Fruit fly (Drosophila melanogaster) whole organism, pupa: ENCODE results near the gene CG14369.

Experiments used
- CG10348 ChIP-seq: fragments of 200-800 bp; sonication (Bioruptor generic); IDR thresholded peaks from 2 replicates; pipeline ENCODE4 v1.3.6; 2022; ENCODE audit warnings: missing biosample characterization, missing genetic modification characterization
- CG12605 ChIP-seq: fragments of 200-800 bp; sonication (Bioruptor generic); IDR thresholded peaks from 2 replicates; pipeline ENCODE4 v1.3.6; 2022; ENCODE audit warnings: missing biosample characterization, missing genetic modification characterization
- CG13204 ChIP-seq: fragments of 200-800 bp; sonication (Bioruptor generic); optimal IDR thresholded peaks from 2 replicates; lab custom pipeline; 2018; ENCODE audit warnings: missing biosample characterization, mild to moderate bottlenecking, missing genetic modification characterization, moderate library complexity
- CG14655 ChIP-seq: fragments of 200-800 bp; sonication (Bioruptor generic); optimal IDR thresholded peaks from 3 replicates; lab custom pipeline; 2017; ENCODE audit warnings: mild to moderate bottlenecking, missing biosample characterization, missing genetic modification reagents, missing genetic modification characterization
- CG15710 ChIP-seq: fragments of 200-800 bp; sonication (Bioruptor generic); optimal IDR thresholded peaks from 2 replicates; lab custom pipeline; 2018; ENCODE audit warnings: missing biosample characterization, mild to moderate bottlenecking, missing genetic modification characterization, moderate library complexity
- CG17806 ChIP-seq: fragments of 200-800 bp; sonication (Bioruptor generic); optimal IDR thresholded peaks from 2 replicates; lab custom pipeline; 2018; ENCODE audit warnings: missing biosample characterization, mild to moderate bottlenecking, missing genetic modification characterization, moderate library complexity
- CG34367 ChIP-seq: fragments of 200-800 bp; sonication (Bioruptor generic); optimal IDR thresholded peaks from 2 replicates; lab custom pipeline; 2018; ENCODE audit warnings: missing biosample characterization, mild to moderate bottlenecking, missing genetic modification characterization
- CG4496 ChIP-seq: fragments of 200-800 bp; sonication (Bioruptor generic); IDR thresholded peaks from 3 replicates; pipeline ENCODE4 v1.3.6; 2022; ENCODE audit warnings: missing biosample characterization, missing genetic modification characterization
- CG8159 ChIP-seq: fragments of 200-800 bp; sonication (Bioruptor generic); optimal IDR thresholded peaks from 3 replicates; lab custom pipeline; 2018; ENCODE audit warnings: missing biosample characterization, mild to moderate bottlenecking, missing genetic modification characterization, moderate library complexity
- CG8301 ChIP-seq: fragments of 200-800 bp; sonication (Bioruptor generic); optimal IDR thresholded peaks from 2 replicates; lab custom pipeline; 2018; ENCODE audit warnings: missing biosample characterization, mild to moderate bottlenecking, missing genetic modification characterization
- CG9948 ChIP-seq: fragments of 200-800 bp; sonication (Bioruptor generic); optimal IDR thresholded peaks from 2 replicates; lab custom pipeline; 2018; ENCODE audit warnings: missing biosample characterization, mild to moderate bottlenecking, missing genetic modification characterization, moderate library complexity
- D1 ChIP-seq: fragments of 200-800 bp; sonication (Bioruptor generic); optimal IDR thresholded peaks from 2 replicates; lab custom pipeline; 2018; ENCODE audit warnings: missing biosample characterization, mild to moderate bottlenecking, missing genetic modification characterization, moderate library complexity
- EcR ChIP-seq: fragments of 200-800 bp; sonication (Bioruptor generic); optimal IDR thresholded peaks from 3 replicates; lab custom pipeline; 2019; ENCODE audit warnings: missing biosample characterization, missing genetic modification characterization, mild to moderate bottlenecking, moderate library complexity, missing genetic modification reagents
- Ets98B ChIP-seq: fragments of 200-800 bp; sonication (Bioruptor generic); IDR thresholded peaks from 2 replicates; pipeline ENCODE4 v1.3.6; 2022; ENCODE audit warnings: missing biosample characterization, missing genetic modification characterization
- Pif1A ChIP-seq: fragments of 200-800 bp; sonication (Bioruptor generic); optimal IDR thresholded peaks from 3 replicates; lab custom pipeline; 2016; ENCODE audit warnings: missing biosample characterization, missing genetic modification characterization
- Pif1B ChIP-seq: fragments of 200-800 bp; sonication (Bioruptor generic); optimal IDR thresholded peaks from 3 replicates; lab custom pipeline; 2016; ENCODE audit warnings: missing biosample characterization, missing genetic modification characterization
- Snoo ChIP-seq: fragments of 200-800 bp; sonication (Bioruptor generic); optimal IDR thresholded peaks from 3 replicates; lab custom pipeline; 2017; ENCODE audit warnings: missing biosample characterization, mild to moderate bottlenecking, missing genetic modification characterization, inconsistent platforms
- fd96Ca ChIP-seq: fragments of 200-800 bp; sonication (Bioruptor generic); IDR thresholded peaks from 3 replicates; pipeline ENCODE4 v1.3.6; 2022; ENCODE audit warnings: missing biosample characterization, missing genetic modification characterization
- rn ChIP-seq: fragments of 200-800 bp; sonication (Bioruptor generic); IDR thresholded peaks from 2 replicates; pipeline ENCODE4 v1.3.6; 2022; ENCODE audit warnings: missing biosample characterization, missing genetic modification characterization

Gene CG14369

dm6 chr3R:13547729-13548440, 44.6 kb downstream of the CG14369 start:
- TF ChIP-seq CG14655: peak; percentile 15
- no peak for TF ChIP-seq EcR (GFP tag; lab: Kevin White, UChicago)
- TF ChIP-seq CG17806 (tag; lab: Kevin White, UChicago): no peak
- TF ChIP-seq CG8301 (tag; lab: Kevin White, UChicago): no peak
- TF ChIP-seq CG13204: no peak
- no peak for TF ChIP-seq CG34367
- TF ChIP-seq Ets98B (GFP tag; lab: Robert Waterston, UW): no peak
- TF ChIP-seq CG8159: peak; percentile 17
- TF ChIP-seq CG12605 (GFP tag; lab: Robert Waterston, UW): no peak
- TF ChIP-seq Pif1A (GFP tag; lab: Kevin White, UChicago): no peak
- no peak for TF ChIP-seq rn (GFP tag; lab: Robert Waterston, UW)

- TF ChIP-seq CG12605 (GFP tag; lab: Robert Waterston, UW): no peak
- no peak for TF ChIP-seq CG15710 (tag; lab: Kevin White, UChicago)
- TF ChIP-seq Snoo (tag; lab: Kevin White, UChicago): no peak
- no peak for TF ChIP-seq rn (GFP tag; lab: Robert Waterston, UW)
- no peak for TF ChIP-seq CG8301 (tag; lab: Kevin White, UChicago)
- TF ChIP-seq CG17806 (tag; lab: Kevin White, UChicago): no peak
- TF ChIP-seq Pif1A (GFP tag; lab: Kevin White, UChicago): no peak
- no peak for TF ChIP-seq fd96Ca (GFP tag; lab: Robert Waterston, UW)
- TF ChIP-seq D1: no peak
- TF ChIP-seq CG8159: no peak
- no peak for TF ChIP-seq CG10348 (GFP tag; lab: Robert Waterston, UW)
- TF ChIP-seq CG9948 (tag; lab: Kevin White, UChicago): no peak
- TF ChIP-seq CG4496: no peak
- TF ChIP-seq EcR (GFP tag; lab: Kevin White, UChicago): no peak
- no peak for TF ChIP-seq Pif1B
- TF ChIP-seq CG14655: no peak
- TF ChIP-seq Ets98B (GFP tag; lab: Robert Waterston, UW): no peak
- TF ChIP-seq CG34367: no peak
- TF ChIP-seq CG13204: no peak
Measured at dm6 chr3R:13545300-13545699, 47.2 kb downstream of the CG14369 start, which contains the start of gene CG31337. Gene CG31337 (minus strand): TSS chr3R:13545400.
